Fruit fly (Drosophila melanogaster) whole organism, pupa: ENCODE results near the gene CG17230.

Experiments
- CG10348 ChIP-seq: fragments of 200-800 bp; sonication (Bioruptor generic); IDR thresholded peaks from 2 replicates; pipeline ENCODE4 v1.3.6; 2022; ENCODE audit warnings: missing biosample characterization, missing genetic modification characterization
- CG17806 ChIP-seq: fragments of 200-800 bp; sonication (Bioruptor generic); optimal IDR thresholded peaks from 2 replicates; lab custom pipeline; 2018; ENCODE audit warnings: missing biosample characterization, mild to moderate bottlenecking, missing genetic modification characterization, moderate library complexity
- CG4496 ChIP-seq: fragments of 200-800 bp; sonication (Bioruptor generic); IDR thresholded peaks from 3 replicates; pipeline ENCODE4 v1.3.6; 2022; ENCODE audit warnings: missing biosample characterization, missing genetic modification characterization
- EcR ChIP-seq: fragments of 200-800 bp; sonication (Bioruptor generic); optimal IDR thresholded peaks from 3 replicates; lab custom pipeline; 2019; ENCODE audit warnings: missing biosample characterization, missing genetic modification characterization, mild to moderate bottlenecking, moderate library complexity, missing genetic modification reagents

DNA sequence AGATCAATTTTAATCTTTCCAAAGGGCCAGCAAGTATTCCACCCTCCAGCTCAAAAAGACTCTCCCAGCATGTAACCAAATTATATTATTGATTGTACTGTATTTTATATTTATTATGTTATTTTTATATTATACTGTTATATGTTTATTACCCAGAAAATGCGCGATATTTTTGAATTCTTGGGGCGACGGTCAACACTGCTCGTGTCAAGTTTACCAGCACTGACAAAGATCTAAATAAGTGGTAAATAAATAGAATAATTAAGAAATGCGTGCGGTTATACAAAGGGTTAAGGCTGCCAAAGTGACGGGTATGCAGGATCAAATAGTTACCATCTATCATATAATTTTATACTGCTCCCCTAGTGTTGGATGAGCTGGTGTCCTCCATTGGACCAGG is 7.8 kb upstream of the CG17230 start, which contains the start of gene Dtd:
- no peak for TF ChIP-seq CG17806
- no peak for TF ChIP-seq EcR
- TF ChIP-seq CG10348 (GFP tag; lab: Robert Waterston, UW), result no peak
- no peak for TF ChIP-seq CG4496 (GFP tag; lab: Robert Waterston, UW)
